Fruit fly (Drosophila melanogaster): Measurements from ENCODE around the gene Mst84Db.

Mst84Db gene

dm6 chr3R:7346445-7346844 is 19.0 kb downstream of the Mst84Db start, which contains the start of gene nxf4 (continued):
- no peak for TF ChIP-seq nerfin-2 (GFP tag; IDR thresholded peaks at IDR 0.05; ENCODE audit: partially characterized antibody)
- no peak for TF ChIP-seq h (optimal IDR thresholded peaks at IDR 0.05)
- 0 out of 2 replicates have a peak, but pooled peaks have one; percentile 33 for TF ChIP-seq aop (GFP tag; IDR thresholded peaks at IDR 0.05)
- TF ChIP-seq Bteb2 (GFP tag; optimal IDR thresholded peaks at IDR 0.05): peak; percentile 39
- TF ChIP-seq ftz-f1 (GFP tag; optimal IDR thresholded peaks at IDR 0.05): no peak
- peak; percentile 23 for TF ChIP-seq nau (GFP tag; optimal IDR thresholded peaks at IDR 0.05)
- TF ChIP-seq CG11695 (GFP tag; IDR thresholded peaks at IDR 0.05): no peak
- peak; percentile 16; the same call in 1 of the 2 replicates for TF ChIP-seq Rx (GFP tag; IDR thresholded peaks at IDR 0.05)
- no peak for TF ChIP-seq z (GFP tag; IDR thresholded peaks at IDR 0.05)
- TF ChIP-seq emc (GFP tag; optimal IDR thresholded peaks at IDR 0.05): peak; percentile 79
- peak; percentile 86 for TF ChIP-seq Lhr (GFP tag; optimal IDR thresholded peaks at IDR 0.05)
- TF ChIP-seq Dip3 (GFP tag; optimal IDR thresholded peaks at IDR 0.05): peak; percentile 54
- TF ChIP-seq Lim3 (GFP tag; IDR thresholded peaks at IDR 0.05): no peak
- peak; percentile 75 for TF ChIP-seq CG10654 (GFP tag; optimal IDR thresholded peaks at IDR 0.05)
- peak; percentile 31; the same call in 1 of the 2 replicates for TF ChIP-seq peb (GFP tag; IDR thresholded peaks at IDR 0.05)
- TF ChIP-seq CG7786 (GFP tag; optimal IDR thresholded peaks at IDR 0.05): peak; percentile 50
- TF ChIP-seq CG17912 (GFP tag; optimal IDR thresholded peaks at IDR 0.05): peak; percentile 73
- TF ChIP-seq cas (GFP tag; IDR thresholded peaks at IDR 0.05): no peak
- peak; percentile 51 for TF ChIP-seq psq (GFP tag; optimal IDR thresholded peaks at IDR 0.05)
- no peak for TF ChIP-seq sim (GFP tag; IDR thresholded peaks at IDR 0.05)
- TF ChIP-seq CG2129 (GFP tag; IDR thresholded peaks at IDR 0.05; ENCODE audit: partially characterized antibody): no peak
- peak; percentile 88 for TF ChIP-seq CG9876 (GFP tag; optimal IDR thresholded peaks at IDR 0.05)
- TF ChIP-seq CG3726 (GFP tag; IDR thresholded peaks at IDR 0.05): peak; percentile 57; the same call in 1 of the 3 replicates
- peak; percentile 93 for TF ChIP-seq CG11456 (GFP tag; IDR thresholded peaks at IDR 0.05)
- TF ChIP-seq ab (GFP tag; optimal IDR thresholded peaks at IDR 0.05): no peak
- no peak for TF ChIP-seq ham (GFP tag; IDR thresholded peaks at IDR 0.05)
- no peak for TF ChIP-seq sc (optimal IDR thresholded peaks at IDR 0.05)
- TF ChIP-seq sc (GFP tag; optimal IDR thresholded peaks at IDR 0.05): peak; percentile 40
- TF ChIP-seq lab (GFP tag; optimal IDR thresholded peaks at IDR 0.05): peak; percentile 48
- TF ChIP-seq Lpt (GFP tag; optimal IDR thresholded peaks at IDR 0.05): peak; percentile 44
- TF ChIP-seq Hr51 (GFP tag; optimal IDR thresholded peaks at IDR 0.05): peak; percentile 59 to 61
- TF ChIP-seq CG6689 (GFP tag; IDR thresholded peaks at IDR 0.05): peak; percentile 66; the same call in 1 of the 2 replicates
- TF ChIP-seq CG30431 (GFP tag; optimal IDR thresholded peaks at IDR 0.05): peak; percentile 69
- no peak for TF ChIP-seq tup (GFP tag; optimal IDR thresholded peaks at IDR 0.05)
- TF ChIP-seq dpn (GFP tag; optimal IDR thresholded peaks at IDR 0.05): peak; percentile 81 to 86
- peak; percentile 67 for TF ChIP-seq tgo (GFP tag; IDR thresholded peaks at IDR 0.05)
- peak; percentile 71 for TF ChIP-seq slp2 (GFP tag; optimal IDR thresholded peaks at IDR 0.05)
- no peak for TF ChIP-seq CG8281 (tag; optimal IDR thresholded peaks at IDR 0.05)
- no peak for TF ChIP-seq CG7745 (tag; optimal IDR thresholded peaks at IDR 0.05)
- TF ChIP-seq CG5245 (GFP tag; optimal IDR thresholded peaks at IDR 0.05): peak; percentile 79
- TF ChIP-seq Atf3 (GFP tag; optimal IDR thresholded peaks at IDR 0.05): peak; percentile 73
- no peak for TF ChIP-seq crol (GFP tag; IDR thresholded peaks at IDR 0.05)
- TF ChIP-seq CG6813 (GFP tag; optimal IDR thresholded peaks at IDR 0.05): no peak
- TF ChIP-seq HLH4C (GFP tag; IDR thresholded peaks at IDR 0.05; ENCODE audit: partially characterized antibody): no peak
- no peak for TF ChIP-seq twi (tag; optimal IDR thresholded peaks at IDR 0.05)
- no peak for TF ChIP-seq cwo (GFP tag; optimal IDR thresholded peaks at IDR 0.05)
- no peak for TF ChIP-seq C15 (GFP tag; IDR thresholded peaks at IDR 0.05)
- peak; percentile 81 for TF ChIP-seq Side (GFP tag; optimal IDR thresholded peaks at IDR 0.05)
- TF ChIP-seq CG13424 (tag; optimal IDR thresholded peaks at IDR 0.05): peak; percentile 79
- peak; percentile 0 for TF ChIP-seq Max (GFP tag; optimal IDR thresholded peaks at IDR 0.05)
- peak; percentile 81 for TF ChIP-seq NC2β (GFP tag; optimal IDR thresholded peaks at IDR 0.05)
- TF ChIP-seq Dref (GFP tag; IDR thresholded peaks at IDR 0.05): 0 out of 2 replicates have a peak, but pooled peaks have one; percentile 29
